Worm (Caenorhabditis elegans) whole organism, L3 larva: ENCODE data around the gene K07F5.6.

ENCODE experiments used
- aly-2 ChIP-seq: fragments of 150-350 bp; optimal IDR thresholded peaks from 2 replicates; lab custom pipeline; 2014; ENCODE audit warnings: missing biosample characterization, missing genetic modification characterization
- ceh-82 ChIP-seq: fragments of 150-350 bp; optimal IDR thresholded peaks from 2 replicates; lab custom pipeline; 2014; ENCODE audit warnings: missing biosample characterization, missing genetic modification characterization
- elt-3 ChIP-seq, 3 experiments: fragments of 150-350 bp in 1 of 3; sonication (generic microtip) in 2 of 3; optimal IDR thresholded peaks; 2 replicates in 2 of 3; 4 replicates in 1 of 3; lab custom pipeline; 2014 to 2017; ENCODE audit warnings: missing biosample characterization in 3 of 3, missing genetic modification characterization in 3 of 3
- fkh-2 ChIP-seq: fragments of 150-350 bp; optimal IDR thresholded peaks from 2 replicates; lab custom pipeline; 2014; ENCODE audit warnings: missing biosample characterization, missing genetic modification reagents, missing genetic modification characterization
- fos-1 ChIP-seq: fragments of 150-350 bp; optimal IDR thresholded peaks from 2 replicates; lab custom pipeline; 2014; ENCODE audit warnings: missing biosample characterization, missing genetic modification characterization
- mdl-1 ChIP-seq: fragments of 150-350 bp; optimal IDR thresholded peaks from 2 replicates; lab custom pipeline; 2014; ENCODE audit warnings: missing biosample characterization, missing genetic modification characterization
- mml-1 ChIP-seq: fragments of 150-350 bp; sonication (generic microtip); optimal IDR thresholded peaks from 3 replicates; lab custom pipeline; 2014; ENCODE audit warnings: missing biosample characterization, missing genetic modification characterization
- nhr-76 ChIP-seq: fragments of 150-350 bp; sonication (generic microtip); optimal IDR thresholded peaks from 5 replicates; lab custom pipeline; 2014; ENCODE audit warnings: missing biosample characterization, missing genetic modification characterization
- nhr-77 ChIP-seq: fragments of 150-350 bp; optimal IDR thresholded peaks from 2 replicates; lab custom pipeline; 2014; ENCODE audit warnings: missing biosample characterization, missing genetic modification characterization
- ztf-11 ChIP-seq: fragments of 150-350 bp; optimal IDR thresholded peaks from 2 replicates; lab custom pipeline; 2014; ENCODE audit warnings: missing biosample characterization, missing genetic modification characterization
- ztf-4 ChIP-seq: fragments of 150-350 bp; optimal IDR thresholded peaks from 2 replicates; lab custom pipeline; 2014; ENCODE audit warnings: missing biosample characterization, missing genetic modification characterization

DNA sequence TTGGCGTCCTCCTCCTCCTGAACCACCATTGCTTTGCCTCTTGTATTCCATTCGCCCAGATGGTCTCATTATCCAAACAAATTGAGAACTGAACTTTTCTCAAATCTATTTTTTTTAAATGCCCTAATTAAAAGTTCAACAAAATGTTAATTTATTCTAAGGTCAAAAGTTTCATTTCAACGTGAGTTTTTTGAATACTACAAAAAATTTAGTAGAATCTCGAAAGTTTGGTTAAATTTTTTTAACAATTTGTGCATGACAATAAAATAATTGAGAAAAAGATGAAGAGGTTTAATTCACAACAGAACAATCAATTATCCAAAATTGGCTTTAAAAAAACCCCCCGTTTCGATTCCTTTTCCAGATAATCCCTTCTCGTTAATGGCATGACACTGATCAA, 45.5 kb upstream of the K07F5.6 start, which contains the start of gene F32B6.4:
- TF ChIP-seq elt-3 (tag; optimal IDR thresholded peaks at IDR 0.05; lab: Kevin White, UChicago) (no peak), nhr-77 (tag; lab: Kevin White, UChicago) (no peak), nhr-76 (no peak), ceh-82 (tag; lab: Kevin White, UChicago) (no peak), mml-1 (tag; lab: Kevin White, UChicago) (no peak), aly-2 (tag; lab: Kevin White, UChicago) (no peak), ztf-4 (tag; lab: Kevin White, UChicago) (no peak), ztf-11 (no peak), mdl-1 (tag; lab: Kevin White, UChicago) (no peak), fkh-2 (tag; lab: Kevin White, UChicago) (no peak), fos-1 (tag; lab: Kevin White, UChicago) (no peak)
